Fruit fly (Drosophila melanogaster) whole organism: ENCODE measurements around the gene CG15353.

Experiments used
- CG8478 ChIP-seq: fragments of >200 bp; optimal IDR thresholded peaks from 2 replicates; lab custom pipeline; 2018; ENCODE audit warnings: inconsistent platforms
- pan ChIP-seq: fragments of >200 bp; optimal IDR thresholded peaks from 2 replicates; lab custom pipeline; 2017
- psq ChIP-seq: fragments of >200 bp; optimal IDR thresholded peaks from 2 replicates; lab custom pipeline; 2017
- usp ChIP-seq: fragments of >200 bp; optimal IDR thresholded peaks from 2 replicates; lab custom pipeline; 2017; ENCODE audit warnings: missing biosample characterization, missing genetic modification characterization, mixed read lengths

dm6 chr2L:2038253-2038955 lies 31.4 kb upstream of the CG15353 start:
- no peak for TF ChIP-seq CG8478 (lab: Kevin White, UChicago)
- no peak for TF ChIP-seq usp (GFP tag; lab: Kevin White, UChicago)
- TF ChIP-seq psq: no peak
- TF ChIP-seq pan: no peak
